Fruit fly (Drosophila melanogaster): ENCODE data around the gene p38a.

The p38a gene

dm6 chr3R:24121669-24122068 is 30.5 kb downstream of the p38a start:
- TF ChIP-seq CG14655 (GFP tag; optimal IDR thresholded peaks at IDR 0.05) = no peak
- no peak for TF ChIP-seq Pif1B (GFP tag; optimal IDR thresholded peaks at IDR 0.05)
- TF ChIP-seq CG8159 (tag; optimal IDR thresholded peaks at IDR 0.05) = no peak
- no peak for TF ChIP-seq CG8301 (tag; optimal IDR thresholded peaks at IDR 0.05)
- no peak for TF ChIP-seq rn (GFP tag; IDR thresholded peaks at IDR 0.05)

dm6 chr3R:24116972-24117371 is 35.1 kb downstream of the p38a start:
- TF ChIP-seq D1 (tag; optimal IDR thresholded peaks at IDR 0.05) (no peak), CG14655 (GFP tag; optimal IDR thresholded peaks at IDR 0.05) (no peak), gl (tag; optimal IDR thresholded peaks at IDR 0.05) (peak; percentile 64), CG8301 (tag; optimal IDR thresholded peaks at IDR 0.05) (no peak), Snoo (tag; optimal IDR thresholded peaks at IDR 0.05) (no peak), CG15710 (tag; optimal IDR thresholded peaks at IDR 0.05) (no peak), CG13204 (GFP tag; optimal IDR thresholded peaks at IDR 0.05) (peak; percentile 1), fd96Ca (GFP tag; IDR thresholded peaks at IDR 0.05) (0 out of 3 replicates have a peak, but pooled peaks have one; percentile 6), Pif1A (GFP tag; optimal IDR thresholded peaks at IDR 0.05) (no peak), Ets98B (GFP tag; IDR thresholded peaks at IDR 0.05) (no peak; the same call in 1 of the 2 replicates), CG9948 (tag; optimal IDR thresholded peaks at IDR 0.05) (no peak), CG12605 (GFP tag; IDR thresholded peaks at IDR 0.05) (peak; percentile 55), CG17806 (tag; optimal IDR thresholded peaks at IDR 0.05) (no peak), EcR (GFP tag; optimal IDR thresholded peaks at IDR 0.05) (no peak), CG34367 (tag; optimal IDR thresholded peaks at IDR 0.05) (no peak), Pif1B (GFP tag; optimal IDR thresholded peaks at IDR 0.05) (no peak), rn (GFP tag; IDR thresholded peaks at IDR 0.05) (no peak), CG32121 (GFP tag; IDR thresholded peaks at IDR 0.05) (peak; percentile 5; the same call in 1 of the 2 replicates), CG10348 (GFP tag; IDR thresholded peaks at IDR 0.05) (no peak), CG4496 (GFP tag; IDR thresholded peaks at IDR 0.05) (peak; percentile 52; the same call in 2 of the 3 replicates), CG8159 (tag; optimal IDR thresholded peaks at IDR 0.05) (no peak)

dm6 chr3R:24116180-24116579 is 35.9 kb downstream of the p38a start, which contains the start of gene CG13607:
TSS of gene CG13607 (minus strand) at chr3R:24116322.
- no peak for TF ChIP-seq fd96Ca (GFP tag; IDR thresholded peaks at IDR 0.05)
- peak; percentile 12 for TF ChIP-seq CG14655 (GFP tag; optimal IDR thresholded peaks at IDR 0.05)

dm6 chr3R:24113070-24113385 is 39.1 kb downstream of the p38a start, which contains the start of gene Root:
TSS of gene Root (plus strand) at chr3R:24113286.
- TF ChIP-seq CG4496 (GFP tag; IDR thresholded peaks at IDR 0.05) = no peak
- TF ChIP-seq Snoo (tag; optimal IDR thresholded peaks at IDR 0.05) = no peak
- TF ChIP-seq CG12605 (GFP tag; IDR thresholded peaks at IDR 0.05) = no peak
- TF ChIP-seq EcR (GFP tag; optimal IDR thresholded peaks at IDR 0.05) = no peak
- TF ChIP-seq Pif1A (GFP tag; optimal IDR thresholded peaks at IDR 0.05) = no peak
- TF ChIP-seq CG34367 (tag; optimal IDR thresholded peaks at IDR 0.05) = no peak
- no peak for TF ChIP-seq Ets98B (GFP tag; IDR thresholded peaks at IDR 0.05)

dm6 chr3R:24112320-24113069 is 39.6 kb downstream of the p38a start, which contains the start of gene CG13605:
TSS of gene CG13605 (minus strand) at chr3R:24112389.
- TF ChIP-seq CG9948 (tag; optimal IDR thresholded peaks at IDR 0.05) = peak; percentile 24
- TF ChIP-seq CG34367 (tag; optimal IDR thresholded peaks at IDR 0.05) = peak; percentile 25
- TF ChIP-seq EcR (GFP tag; optimal IDR thresholded peaks at IDR 0.05) = no peak
- no peak for TF ChIP-seq CG10348 (GFP tag; IDR thresholded peaks at IDR 0.05)
- TF ChIP-seq rn (GFP tag; IDR thresholded peaks at IDR 0.05) = no peak
- peak; percentile 69 for TF ChIP-seq Snoo (tag; optimal IDR thresholded peaks at IDR 0.05)
- TF ChIP-seq CG12605 (GFP tag; IDR thresholded peaks at IDR 0.05) = peak; percentile 37; the same call in 1 of the 2 replicates
- TF ChIP-seq fd96Ca (GFP tag; IDR thresholded peaks at IDR 0.05) = peak; percentile 66
- TF ChIP-seq CG14655 (GFP tag; optimal IDR thresholded peaks at IDR 0.05) = peak; percentile 61
- TF ChIP-seq gl (tag; optimal IDR thresholded peaks at IDR 0.05) = no peak
- peak; percentile 39 for TF ChIP-seq CG15710 (tag; optimal IDR thresholded peaks at IDR 0.05)
- no peak for TF ChIP-seq D1 (tag; optimal IDR thresholded peaks at IDR 0.05)
- peak; percentile 51 for TF ChIP-seq CG8159 (tag; optimal IDR thresholded peaks at IDR 0.05)
- no peak for TF ChIP-seq CG13204 (GFP tag; optimal IDR thresholded peaks at IDR 0.05)
- peak; percentile 54 for TF ChIP-seq CG17806 (tag; optimal IDR thresholded peaks at IDR 0.05)
- peak; percentile 62 for TF ChIP-seq Pif1A (GFP tag; optimal IDR thresholded peaks at IDR 0.05)
- TF ChIP-seq Pif1B (GFP tag; optimal IDR thresholded peaks at IDR 0.05) = peak; percentile 79
- TF ChIP-seq CG32121 (GFP tag; IDR thresholded peaks at IDR 0.05) = peak; percentile 77
- peak; percentile 51 for TF ChIP-seq CG8301 (tag; optimal IDR thresholded peaks at IDR 0.05)
- peak; percentile 86 for TF ChIP-seq CG4496 (GFP tag; IDR thresholded peaks at IDR 0.05)
- TF ChIP-seq Ets98B (GFP tag; IDR thresholded peaks at IDR 0.05) = peak; percentile 82

- TF ChIP-seq fd96Ca (GFP tag; IDR thresholded peaks at IDR 0.05) (0 out of 3 replicates have a peak, but pooled peaks have one; percentile 93), CG15710 (tag; optimal IDR thresholded peaks at IDR 0.05) (peak; percentile 100), CG14655 (GFP tag; optimal IDR thresholded peaks at IDR 0.05) (peak; percentile 100), CG8301 (tag; optimal IDR thresholded peaks at IDR 0.05) (peak; percentile 100), EcR (GFP tag; optimal IDR thresholded peaks at IDR 0.05) (peak; percentile 78), CG9948 (tag; optimal IDR thresholded peaks at IDR 0.05) (peak; percentile 100), CG4496 (GFP tag; IDR thresholded peaks at IDR 0.05) (no peak), Snoo (tag; optimal IDR thresholded peaks at IDR 0.05) (peak; percentile 99), gl (tag; optimal IDR thresholded peaks at IDR 0.05) (peak; percentile 94), Pif1A (GFP tag; optimal IDR thresholded peaks at IDR 0.05) (peak; percentile 97), CG8159 (tag; optimal IDR thresholded peaks at IDR 0.05) (peak; percentile 100), CG32121 (GFP tag; IDR thresholded peaks at IDR 0.05) (no peak), Ets98B (GFP tag; IDR thresholded peaks at IDR 0.05) (no peak), CG34367 (tag; optimal IDR thresholded peaks at IDR 0.05) (peak; percentile 99), CG13204 (GFP tag; optimal IDR thresholded peaks at IDR 0.05) (peak; percentile 98), CG17806 (tag; optimal IDR thresholded peaks at IDR 0.05) (peak; percentile 100), CG12605 (GFP tag; IDR thresholded peaks at IDR 0.05) (no peak; the same call in 1 of the 2 replicates), D1 (tag; optimal IDR thresholded peaks at IDR 0.05) (peak; percentile 100), CG10348 (GFP tag; IDR thresholded peaks at IDR 0.05) (no peak), Pif1B (GFP tag; optimal IDR thresholded peaks at IDR 0.05) (peak; percentile 90)
These were observed 43.2 kb downstream of the p38a start, which contains the start of the genes eIF4EHP and CG18428 for dm6 chr3R:24108902-24109389. TSS of gene eIF4EHP (minus strand) at chr3R:24108960. TSS of gene CG18428 (plus strand) at chr3R:24109336.
